Worm (Caenorhabditis elegans): ENCODE data around the gene C03G6.17.

DNA sequence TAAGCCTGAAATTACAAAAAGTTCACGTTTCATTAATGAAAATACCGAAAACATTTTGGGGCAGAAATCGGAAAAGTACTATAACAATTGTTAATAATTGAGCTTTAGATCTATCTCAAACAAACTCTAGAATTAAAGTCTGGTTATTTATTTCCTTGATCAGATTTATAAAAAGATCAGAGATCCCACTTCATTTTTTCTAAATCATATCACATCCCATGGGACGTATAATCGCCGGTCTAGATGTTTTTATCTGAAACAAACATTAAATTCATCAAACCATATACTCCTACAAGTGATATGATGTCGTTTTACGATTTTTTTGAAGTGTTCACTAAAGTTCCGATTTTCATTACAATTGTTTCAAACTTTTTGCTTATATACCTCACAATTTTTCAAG, 30.8 kb upstream of the C03G6.17 start, which contains the start of gene str-41:
- no peak for TF ChIP-seq tbx-9 (tag; optimal IDR thresholded peaks at IDR 0.05; ENCODE audit: borderline replicate concordance)
- TF ChIP-seq ztf-18 (tag; optimal IDR thresholded peaks at IDR 0.05): no peak
- no peak for TF ChIP-seq akir-1 (GFP tag; optimal IDR thresholded peaks at IDR 0.05)
- no peak for TF ChIP-seq snpc-4 (GFP tag; optimal IDR thresholded peaks at IDR 0.05)
- no peak for TF ChIP-seq snpc-4 (tag; optimal IDR thresholded peaks at IDR 0.05)
- no peak for TF ChIP-seq somi-1 (GFP tag; optimal IDR thresholded peaks at IDR 0.05)
- TF ChIP-seq efl-1 (GFP tag; optimal IDR thresholded peaks at IDR 0.05): no peak
- no peak for TF ChIP-seq pbrm-1 (GFP tag; IDR thresholded peaks at IDR 0.05)
- no peak for TF ChIP-seq ama-1 (optimal IDR thresholded peaks at IDR 0.05)
- no peak for TF ChIP-seq ama-1 (GFP tag; optimal IDR thresholded peaks at IDR 0.05)

All from whole organism, young adult.